Fruit fly (Drosophila melanogaster): ENCODE results near the gene fon.

Gene fon

DNA sequence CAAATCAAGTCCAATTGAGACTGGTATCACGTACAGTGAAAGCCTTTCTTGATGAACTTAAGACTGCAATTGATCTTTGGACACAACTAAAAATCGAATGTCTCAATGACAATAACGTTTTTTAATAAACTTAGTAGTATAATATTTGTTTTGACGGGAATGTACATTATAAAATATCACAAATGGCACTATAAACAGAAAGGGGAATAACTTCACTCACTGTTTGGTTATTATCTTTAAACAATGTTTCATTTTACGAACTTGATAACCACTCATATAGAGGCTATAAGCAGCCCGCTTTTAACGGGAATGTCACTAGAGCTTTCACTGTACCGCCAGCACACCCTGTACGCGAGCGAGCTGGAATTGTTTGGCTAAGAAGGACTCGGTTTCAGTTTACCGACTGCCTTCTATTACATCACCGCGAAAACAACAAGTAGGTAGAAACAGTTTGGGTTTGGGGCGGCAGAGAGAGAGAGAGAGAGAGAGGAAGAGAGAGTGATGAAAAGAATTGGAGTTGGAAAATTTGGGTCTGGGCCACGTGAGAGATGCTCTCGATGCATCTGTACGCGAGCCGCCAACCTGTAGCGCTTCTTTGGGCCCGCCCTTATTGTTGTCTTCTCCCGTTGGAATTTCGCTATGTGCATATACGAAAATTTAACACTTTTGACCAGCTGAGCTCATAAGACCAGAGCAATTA lies 11.8 kb upstream of the fon start (continued):
- no peak for TF ChIP-seq lola (GFP tag; optimal IDR thresholded peaks at IDR 0.05)
- TF ChIP-seq bcd (GFP tag; optimal IDR thresholded peaks at IDR 0.05) = peak; percentile 5
- peak; percentile 6 for TF ChIP-seq jing (GFP tag; optimal IDR thresholded peaks at IDR 0.05)
- peak; percentile 64 for TF ChIP-seq CG2678 (tag; optimal IDR thresholded peaks at IDR 0.05)
- no peak for TF ChIP-seq lbe (GFP tag; optimal IDR thresholded peaks at IDR 0.05)
- TF ChIP-seq vfl (GFP tag; optimal IDR thresholded peaks at IDR 0.05) = peak; percentile 18
- no peak for TF ChIP-seq CG6272 (GFP tag; IDR thresholded peaks at IDR 0.05)
- TF ChIP-seq slp2 (GFP tag; optimal IDR thresholded peaks at IDR 0.05) = no peak
- TF ChIP-seq CG15269 (tag; optimal IDR thresholded peaks at IDR 0.05) = peak; percentile 42
- no peak for TF ChIP-seq ewg (GFP tag; optimal IDR thresholded peaks at IDR 0.05)
- no peak for TF ChIP-seq CG13894 (tag; optimal IDR thresholded peaks at IDR 0.05)
- peak; percentile 22 for TF ChIP-seq Sox102F (GFP tag; optimal IDR thresholded peaks at IDR 0.05)
- TF ChIP-seq kah (GFP tag; optimal IDR thresholded peaks at IDR 0.05) = peak; percentile 19
- TF ChIP-seq CG34422 (GFP tag; IDR thresholded peaks at IDR 0.05) = no peak
- peak; percentile 6 for TF ChIP-seq CG8924 (tag; optimal IDR thresholded peaks at IDR 0.05)
- TF ChIP-seq fu2 (GFP tag; optimal IDR thresholded peaks at IDR 0.05) = peak; percentile 16
- TF ChIP-seq grau (tag; optimal IDR thresholded peaks at IDR 0.05) = peak; percentile 83
- TF ChIP-seq sd (tag; optimal IDR thresholded peaks at IDR 0.05) = peak; percentile 25
- TF ChIP-seq Mad (GFP tag; optimal IDR thresholded peaks at IDR 0.05) = no peak
- TF ChIP-seq CG1602 (GFP tag; optimal IDR thresholded peaks at IDR 0.05) = no peak
- peak; percentile 29 for TF ChIP-seq CG17359 (tag; optimal IDR thresholded peaks at IDR 0.05)
- TF ChIP-seq Asciz (GFP tag; optimal IDR thresholded peaks at IDR 0.05) = no peak
- no peak for TF ChIP-seq CG18764 (GFP tag; optimal IDR thresholded peaks at IDR 0.05)
- no peak for TF ChIP-seq CG4617 (GFP tag; optimal IDR thresholded peaks at IDR 0.05; ENCODE audit: borderline replicate concordance)
- TF ChIP-seq E2f1 (GFP tag; IDR thresholded peaks at IDR 0.05) = no peak
- TF ChIP-seq Myb (GFP tag; optimal IDR thresholded peaks at IDR 0.05) = no peak
- TF ChIP-seq CrebB (tag; optimal IDR thresholded peaks at IDR 0.05) = no peak
- TF ChIP-seq chn (GFP tag; optimal IDR thresholded peaks at IDR 0.05) = peak; percentile 8
- peak; percentile 46 for TF ChIP-seq mam (GFP tag; optimal IDR thresholded peaks at IDR 0.05)
- TF ChIP-seq cad (GFP tag; optimal IDR thresholded peaks at IDR 0.05) = no peak
- peak; percentile 43; the same call in 2 of the 3 replicates for TF ChIP-seq dysf (GFP tag; IDR thresholded peaks at IDR 0.05)
- peak in 1 of 2 experiments; percentile 78 for TF ChIP-seq Pdp1 (GFP tag; optimal IDR thresholded peaks at IDR 0.05)
- no peak for TF ChIP-seq CG5953 (GFP tag; IDR thresholded peaks at IDR 0.05)
- no peak for TF ChIP-seq CG17328 (GFP tag; IDR thresholded peaks at IDR 0.05)
- TF ChIP-seq CG10274 (GFP tag; optimal IDR thresholded peaks at IDR 0.05) = no peak
- TF ChIP-seq zfh2 (GFP tag; optimal IDR thresholded peaks at IDR 0.05) = peak; percentile 43
- TF ChIP-seq oc (tag; optimal IDR thresholded peaks at IDR 0.05) = no peak
- TF ChIP-seq CG6175 (GFP tag; IDR thresholded peaks at IDR 0.05) = no peak
- TF ChIP-seq crol (GFP tag; IDR thresholded peaks at IDR 0.05) = no peak
- TF ChIP-seq CoRest (tag; optimal IDR thresholded peaks at IDR 0.05) = peak; percentile 37
- TF ChIP-seq CG9876 (GFP tag; optimal IDR thresholded peaks at IDR 0.05) = no peak
- no peak for TF ChIP-seq Antp (GFP tag; optimal IDR thresholded peaks at IDR 0.05)
- peak; percentile 81 for TF ChIP-seq scrt (GFP tag; optimal IDR thresholded peaks at IDR 0.05)
- no peak for TF ChIP-seq CG1832 (GFP tag; optimal IDR thresholded peaks at IDR 0.05)
- TF ChIP-seq Meics (GFP tag; optimal IDR thresholded peaks at IDR 0.05) = peak; percentile 49
- peak; percentile 49 for TF ChIP-seq Hmr (GFP tag; optimal IDR thresholded peaks at IDR 0.05)
- no peak for TF ChIP-seq TFAM (GFP tag; optimal IDR thresholded peaks at IDR 0.05)
- no peak for TF ChIP-seq Sox100B (GFP tag; optimal IDR thresholded peaks at IDR 0.05)
- TF ChIP-seq Elba2 (GFP tag; optimal IDR thresholded peaks at IDR 0.05) = no peak
- TF ChIP-seq tin (GFP tag; optimal IDR thresholded peaks at IDR 0.05) = no peak
